Fruit fly (Drosophila melanogaster) whole organism, embryonic: Measurements from ENCODE around the gene trv.

ENCODE experiments used
- Asciz ChIP-seq: fragments of 200-800 bp; sonication (Bioruptor generic); optimal IDR thresholded peaks from 2 replicates; lab custom pipeline; 2017; ENCODE audit warnings: missing biosample characterization, mild to moderate bottlenecking, missing genetic modification characterization, missing genetic modification reagents
- CG10431 ChIP-seq: fragments of 200-800 bp; sonication (Bioruptor generic); optimal IDR thresholded peaks from 3 replicates; lab custom pipeline; 2018; ENCODE audit warnings: missing biosample characterization, mild to moderate bottlenecking, missing genetic modification characterization
- CG10654 ChIP-seq: fragments of 200-800 bp; sonication (Bioruptor generic); optimal IDR thresholded peaks from 2 replicates; lab custom pipeline; 2016; ENCODE audit warnings: missing biosample characterization, missing genetic modification characterization
- CG11085 ChIP-seq: fragments of 200-800 bp; sonication (Bioruptor generic); IDR thresholded peaks from 2 replicates; pipeline ENCODE4 v1.3.6; 2022; ENCODE audit warnings: missing biosample characterization, missing genetic modification characterization
- CG12104 ChIP-seq: fragments of 200-800 bp; sonication (Bioruptor generic); optimal IDR thresholded peaks from 3 replicates; lab custom pipeline; 2016; ENCODE audit warnings: missing biosample characterization, missing genetic modification characterization
- CG13287 ChIP-seq: fragments of 200-800 bp; sonication (Bioruptor generic); IDR thresholded peaks from 2 replicates; pipeline ENCODE4 v1.3.6; 2022; ENCODE audit warnings: missing biosample characterization, missing genetic modification characterization; ENCODE audit not compliant: partially characterized antibody
- CG13424 ChIP-seq: fragments of 200-800 bp; sonication (Bioruptor generic); optimal IDR thresholded peaks from 2 replicates; lab custom pipeline; 2019; ENCODE audit warnings: missing biosample characterization, mild to moderate bottlenecking, missing genetic modification characterization, moderate library complexity
- CG14710 ChIP-seq: fragments of 200-800 bp; sonication (Bioruptor generic); optimal IDR thresholded peaks from 3 replicates; lab custom pipeline; 2019; ENCODE audit warnings: missing biosample characterization, mild to moderate bottlenecking, missing genetic modification characterization, moderate library complexity
- CG17359 ChIP-seq: fragments of 200-800 bp; sonication (Bioruptor generic); optimal IDR thresholded peaks from 3 replicates; lab custom pipeline; 2018; ENCODE audit warnings: missing biosample characterization, mild to moderate bottlenecking, missing genetic modification characterization, moderate library complexity
- CG17361 ChIP-seq: fragments of 200-800 bp; sonication (Bioruptor generic); IDR thresholded peaks from 3 replicates; pipeline ENCODE4 v1.3.6; 2022; ENCODE audit warnings: missing biosample characterization, missing genetic modification characterization
- CG17568 ChIP-seq: fragments of 200-800 bp; sonication (Bioruptor generic); optimal IDR thresholded peaks from 2 replicates; lab custom pipeline; 2018; ENCODE audit warnings: missing biosample characterization, mild to moderate bottlenecking, missing genetic modification characterization, moderate library complexity
- CG31365 ChIP-seq: fragments of 200-800 bp; sonication (Bioruptor generic); optimal IDR thresholded peaks from 2 replicates; lab custom pipeline; 2018; ENCODE audit warnings: missing biosample characterization, mild to moderate bottlenecking, missing genetic modification characterization
- CG31441 ChIP-seq: fragments of 200-800 bp; sonication (Bioruptor generic); IDR thresholded peaks from 2 replicates; pipeline ENCODE4 v1.3.6; 2022; ENCODE audit warnings: missing biosample characterization, missing genetic modification characterization
- CG33557 ChIP-seq: fragments of 200-800 bp; sonication (Bioruptor generic); optimal IDR thresholded peaks from 2 replicates; lab custom pipeline; 2019; ENCODE audit warnings: missing biosample characterization, mild to moderate bottlenecking, missing genetic modification characterization, moderate library complexity
- CG4820 ChIP-seq: fragments of 200-800 bp; sonication (Bioruptor generic); optimal IDR thresholded peaks from 3 replicates; lab custom pipeline; 2016; ENCODE audit warnings: missing biosample characterization, missing genetic modification characterization
- CG5180 ChIP-seq: fragments of 200-800 bp; sonication (Bioruptor generic); optimal IDR thresholded peaks from 3 replicates; lab custom pipeline; 2017; ENCODE audit warnings: missing biosample characterization, missing genetic modification characterization, mild to moderate bottlenecking, moderate library complexity, missing genetic modification reagents
- CG6272 ChIP-seq: fragments of 200-800 bp; sonication (Bioruptor generic); IDR thresholded peaks from 2 replicates; pipeline ENCODE4 v1.3.6; 2022; ENCODE audit warnings: missing biosample characterization, missing genetic modification characterization
- CG6765 ChIP-seq: fragments of 200-800 bp; sonication (Bioruptor generic); optimal IDR thresholded peaks from 3 replicates; lab custom pipeline; 2017; ENCODE audit warnings: missing biosample characterization, mild to moderate bottlenecking, missing genetic modification characterization
- CG6791 ChIP-seq: fragments of 200-800 bp; sonication (Bioruptor generic); IDR thresholded peaks from 3 replicates; pipeline ENCODE4 v1.3.6; 2022; ENCODE audit warnings: missing biosample characterization, missing genetic modification characterization; ENCODE audit not compliant: partially characterized antibody
- CG9609 ChIP-seq: fragments of 200-800 bp; sonication (Bioruptor generic); optimal IDR thresholded peaks from 3 replicates; lab custom pipeline; 2016; ENCODE audit warnings: missing biosample characterization, missing genetic modification characterization
- CTCF ChIP-seq: fragments of 200-800 bp; sonication (Bioruptor generic); optimal IDR thresholded peaks from 2 replicates; lab custom pipeline; 2017; ENCODE audit warnings: missing biosample characterization, mild to moderate bottlenecking, missing genetic modification characterization, moderate library complexity
- D19B ChIP-seq: fragments of 200-800 bp; sonication (Bioruptor generic); optimal IDR thresholded peaks from 2 replicates; lab custom pipeline; 2017; ENCODE audit warnings: missing biosample characterization, mild to moderate bottlenecking, missing genetic modification characterization
- E2f1 ChIP-seq: fragments of 200-800 bp; sonication (Bioruptor generic); IDR thresholded peaks from 2 replicates; pipeline ENCODE4 v1.3.6; 2022; ENCODE audit warnings: missing biosample characterization, missing genetic modification characterization
- Lpt ChIP-seq: fragments of >200 bp; optimal IDR thresholded peaks from 2 replicates; lab custom pipeline; 2018; ENCODE audit warnings: missing biosample characterization, missing genetic modification characterization
- Myb ChIP-seq: fragments of 200-800 bp; sonication (Bioruptor generic); optimal IDR thresholded peaks from 2 replicates; lab custom pipeline; 2016; ENCODE audit warnings: missing biosample characterization, missing genetic modification characterization
- NfI ChIP-seq: fragments of 200-800 bp; sonication (Bioruptor generic); optimal IDR thresholded peaks from 3 replicates; lab custom pipeline; 2018; ENCODE audit warnings: missing biosample characterization, mild to moderate bottlenecking, missing genetic modification characterization, moderate library complexity
- Opbp ChIP-seq: fragments of 200-800 bp; sonication (Bioruptor generic); IDR thresholded peaks from 3 replicates; pipeline ENCODE4 v1.3.6; 2022; ENCODE audit warnings: missing biosample characterization, missing genetic modification characterization; ENCODE audit not compliant: partially characterized antibody
- PHDP ChIP-seq: fragments of 200-800 bp; sonication (Bioruptor generic); optimal IDR thresholded peaks from 3 replicates; lab custom pipeline; 2018; ENCODE audit warnings: missing biosample characterization, mild to moderate bottlenecking, missing genetic modification characterization, moderate library complexity
- Sry-β ChIP-seq: fragments of 200-800 bp; sonication (Bioruptor generic); optimal IDR thresholded peaks from 2 replicates; lab custom pipeline; 2018; ENCODE audit warnings: missing biosample characterization, mild to moderate bottlenecking, missing genetic modification characterization, moderate library complexity
- Sry-δ ChIP-seq: fragments of 200-800 bp; sonication (Bioruptor generic); optimal IDR thresholded peaks from 2 replicates; lab custom pipeline; 2016; ENCODE audit warnings: missing biosample characterization, missing genetic modification characterization
- ap ChIP-seq: fragments of 200-800 bp; sonication (Bioruptor generic); IDR thresholded peaks from 2 replicates; pipeline ENCODE4 v1.3.6; 2022; ENCODE audit warnings: missing biosample characterization, missing genetic modification characterization
- bab2 ChIP-seq: fragments of 200-800 bp; sonication (Bioruptor generic); optimal IDR thresholded peaks from 2 replicates; lab custom pipeline; 2016; ENCODE audit warnings: missing biosample characterization, missing genetic modification characterization
- bsh ChIP-seq, 2 experiments: fragments of 200-800 bp; sonication (Bioruptor generic); optimal IDR thresholded peaks; 2 replicates each; lab custom pipeline; 2017 to 2018; ENCODE audit warnings: mild to moderate bottlenecking in 2 of 2, missing biosample characterization in 2 of 2, missing genetic modification characterization in 2 of 2, moderate library complexity in 1 of 2
- caup ChIP-seq: fragments of 200-800 bp; sonication (Bioruptor generic); optimal IDR thresholded peaks from 3 replicates; lab custom pipeline; 2017; ENCODE audit warnings: missing biosample characterization, mild to moderate bottlenecking, missing genetic modification characterization, moderate library complexity; ENCODE audit not compliant: severe bottlenecking
- chm ChIP-seq: fragments of 200-800 bp; sonication (Bioruptor generic); IDR thresholded peaks from 2 replicates; pipeline ENCODE4 v1.3.6; 2022; ENCODE audit warnings: missing biosample characterization, missing genetic modification characterization
- disco-r ChIP-seq: fragments of 200-800 bp; sonication (Bioruptor generic); optimal IDR thresholded peaks from 2 replicates; lab custom pipeline; 2016; ENCODE audit warnings: missing biosample characterization, missing genetic modification characterization
- dm ChIP-seq: fragments of 200-800 bp; sonication (Bioruptor generic); optimal IDR thresholded peaks from 3 replicates; lab custom pipeline; 2016; ENCODE audit warnings: missing biosample characterization, missing genetic modification characterization
- dmrt11E ChIP-seq: fragments of 200-800 bp; sonication (Bioruptor generic); optimal IDR thresholded peaks from 3 replicates; lab custom pipeline; 2018; ENCODE audit warnings: missing biosample characterization, mild to moderate bottlenecking, missing genetic modification characterization, moderate library complexity
- emc ChIP-seq: fragments of 200-800 bp; sonication (Bioruptor generic); optimal IDR thresholded peaks from 2 replicates; lab custom pipeline; 2016; ENCODE audit warnings: missing biosample characterization, missing genetic modification characterization
- ems ChIP-seq: fragments of 200-800 bp; sonication (Bioruptor generic); optimal IDR thresholded peaks from 3 replicates; lab custom pipeline; 2016; ENCODE audit warnings: missing biosample characterization, missing genetic modification characterization
- en ChIP-seq: fragments of 200-800 bp; sonication (Bioruptor generic); optimal IDR thresholded peaks from 2 replicates; lab custom pipeline; 2016; ENCODE audit warnings: missing biosample characterization, missing genetic modification characterization
- klu ChIP-seq: fragments of 200-800 bp; sonication (Bioruptor generic); IDR thresholded peaks from 2 replicates; pipeline ENCODE4 v1.3.6; 2022; ENCODE audit warnings: missing biosample characterization, missing genetic modification characterization
- lilli ChIP-seq: fragments of 200-800 bp; sonication (Bioruptor generic); optimal IDR thresholded peaks from 3 replicates; lab custom pipeline; 2016; ENCODE audit warnings: missing biosample characterization, missing genetic modification characterization
- lmd ChIP-seq: fragments of 200-800 bp; sonication (Bioruptor generic); IDR thresholded peaks from 2 replicates; pipeline ENCODE4 v1.3.6; 2022; ENCODE audit warnings: missing biosample characterization, missing genetic modification characterization
- nom ChIP-seq: fragments of 200-800 bp; sonication (Bioruptor generic); optimal IDR thresholded peaks from 2 replicates; lab custom pipeline; 2017; ENCODE audit warnings: missing biosample characterization, missing genetic modification characterization, mild to moderate bottlenecking, moderate library complexity, missing genetic modification reagents
- p53 ChIP-seq: fragments of 200-800 bp; sonication (Bioruptor generic); optimal IDR thresholded peaks from 2 replicates; lab custom pipeline; 2016; ENCODE audit warnings: missing biosample characterization, missing genetic modification characterization
- so ChIP-seq: fragments of 200-800 bp; sonication (Bioruptor generic); IDR thresholded peaks from 3 replicates; pipeline ENCODE4 v1.3.6; 2022; ENCODE audit warnings: missing biosample characterization, missing genetic modification characterization
- sr ChIP-seq: fragments of 200-800 bp; sonication (Bioruptor generic); IDR thresholded peaks from 3 replicates; pipeline ENCODE4 v1.3.6; 2022; ENCODE audit warnings: missing biosample characterization, missing genetic modification characterization
- unc-4 ChIP-seq: fragments of 200-800 bp; sonication (Bioruptor generic); IDR thresholded peaks from 2 replicates; pipeline ENCODE4 v1.3.6; 2022; ENCODE audit warnings: missing biosample characterization, missing genetic modification characterization; ENCODE audit not compliant: partially characterized antibody
- wek ChIP-seq: fragments of 200-800 bp; sonication (Bioruptor generic); optimal IDR thresholded peaks from 3 replicates; lab custom pipeline; 2018; ENCODE audit warnings: missing biosample characterization, mild to moderate bottlenecking, missing genetic modification characterization, moderate library complexity
- zen ChIP-seq: fragments of 200-800 bp; sonication (Bioruptor generic); optimal IDR thresholded peaks from 3 replicates; lab custom pipeline; 2018; ENCODE audit warnings: missing biosample characterization, mild to moderate bottlenecking, missing genetic modification characterization, moderate library complexity

trv gene

dm6 chr3R:27987329-27987728, 39.1 kb upstream of the trv start (continued):
- TF ChIP-seq dmrt11E (tag; lab: Kevin White, UChicago): peak; percentile 46
- TF ChIP-seq klu: peak; percentile 69
- TF ChIP-seq CG13287: no peak
- no peak for TF ChIP-seq CG9609 (GFP tag; lab: Kevin White, UChicago)
- TF ChIP-seq p53 (GFP tag; lab: Kevin White, UChicago): no peak
- TF ChIP-seq CG10654 (GFP tag; lab: Kevin White, UChicago): no peak
- TF ChIP-seq Sry-β (GFP tag; lab: Kevin White, UChicago): no peak
- TF ChIP-seq dm (GFP tag; lab: Kevin White, UChicago): no peak
- 0 out of 2 replicates have a peak, but pooled peaks have one; percentile 50 for TF ChIP-seq CG11085 (GFP tag; lab: Robert Waterston, UW)
- peak; percentile 46 for TF ChIP-seq CG4820 (GFP tag; lab: Kevin White, UChicago)
- TF ChIP-seq Asciz (GFP tag; lab: Kevin White, UChicago): peak; percentile 8
- peak in 1 of 2 experiments; percentile 74 for TF ChIP-seq bsh (GFP tag; optimal IDR thresholded peaks at IDR 0.05; lab: Kevin White, UChicago)
- TF ChIP-seq CG17568 (GFP tag; lab: Kevin White, UChicago): no peak
- no peak for TF ChIP-seq en
- TF ChIP-seq caup (GFP tag; lab: Kevin White, UChicago): peak; percentile 34
- peak; percentile 72 for TF ChIP-seq CG13424 (tag; lab: Kevin White, UChicago)
- no peak for TF ChIP-seq chm (GFP tag; lab: Robert Waterston, UW)
- peak; percentile 78 for TF ChIP-seq CG17361 (GFP tag; lab: Robert Waterston, UW)
- TF ChIP-seq lilli (GFP tag; lab: Kevin White, UChicago): peak; percentile 62
- no peak for TF ChIP-seq sr
- peak; percentile 55 for TF ChIP-seq NfI (GFP tag; lab: Kevin White, UChicago)
- peak; percentile 19 for TF ChIP-seq bab2 (GFP tag; lab: Kevin White, UChicago)
- TF ChIP-seq ap: peak; percentile 64
- no peak for TF ChIP-seq CG5180 (GFP tag; lab: Kevin White, UChicago)
- TF ChIP-seq CG17359: peak; percentile 60
- TF ChIP-seq so (GFP tag; lab: Robert Waterston, UW): peak; percentile 69; the same call in 2 of the 3 replicates
- TF ChIP-seq E2f1 (GFP tag; lab: Robert Waterston, UW): peak; percentile 77
- TF ChIP-seq CG14710: peak; percentile 35
- TF ChIP-seq CG6765 (GFP tag; lab: Kevin White, UChicago): peak; percentile 46
- peak; percentile 76 for TF ChIP-seq lmd (GFP tag; lab: Robert Waterston, UW)
- TF ChIP-seq unc-4: no peak
- TF ChIP-seq CG31441 (GFP tag; lab: Robert Waterston, UW): peak; percentile 74
- TF ChIP-seq CG31365 (tag; lab: Kevin White, UChicago): no peak
- no peak for TF ChIP-seq CG10431 (GFP tag; lab: Kevin White, UChicago)
- TF ChIP-seq Myb (GFP tag; lab: Kevin White, UChicago): no peak
- no peak for TF ChIP-seq ems
- TF ChIP-seq CG12104: peak; percentile 62
- TF ChIP-seq nom (GFP tag; lab: Kevin White, UChicago): no peak
- no peak for TF ChIP-seq wek (GFP tag; lab: Kevin White, UChicago)
- no peak for TF ChIP-seq CG33557
- no peak for TF ChIP-seq Lpt (GFP tag; lab: Kevin White, UChicago)
- TF ChIP-seq PHDP: peak; percentile 86
- no peak for TF ChIP-seq CTCF (GFP tag; lab: Kevin White, UChicago)
- peak; percentile 51 for TF ChIP-seq D19B
- TF ChIP-seq disco-r: no peak
- no peak for TF ChIP-seq Sry-δ (GFP tag; lab: Kevin White, UChicago)
- TF ChIP-seq emc (GFP tag; lab: Kevin White, UChicago): no peak
- TF ChIP-seq Opbp (GFP tag; lab: Robert Waterston, UW): no peak
- TF ChIP-seq CG6272 (GFP tag; lab: Robert Waterston, UW): peak; percentile 44; the same call in 1 of the 2 replicates
- TF ChIP-seq CG6791: no peak
- no peak for TF ChIP-seq zen (tag; lab: Kevin White, UChicago)
